Fruit fly (Drosophila melanogaster) whole organism, embryonic: ENCODE data around the gene CG3632.

ENCODE experiments used
- Abd-B ChIP-seq: fragments of 200-800 bp; sonication (Bioruptor generic); optimal IDR thresholded peaks from 2 replicates; lab custom pipeline; 2018; ENCODE audit warnings: missing biosample characterization, mild to moderate bottlenecking, missing genetic modification characterization, moderate library complexity
- BEAF-32 ChIP-seq: fragments of 200-800 bp; sonication (Bioruptor generic); optimal IDR thresholded peaks from 3 replicates; lab custom pipeline; 2017; ENCODE audit warnings: missing biosample characterization, missing genetic modification characterization, mild to moderate bottlenecking, moderate library complexity, missing genetic modification reagents
- CG10274 ChIP-seq: fragments of 200-800 bp; sonication (Bioruptor generic); optimal IDR thresholded peaks from 3 replicates; lab custom pipeline; 2017; ENCODE audit warnings: missing biosample characterization, mild to moderate bottlenecking, missing genetic modification characterization
- CG13287 ChIP-seq: fragments of 200-800 bp; sonication (Bioruptor generic); IDR thresholded peaks from 2 replicates; pipeline ENCODE4 v1.3.6; 2022; ENCODE audit warnings: missing biosample characterization, missing genetic modification characterization; ENCODE audit not compliant: partially characterized antibody
- CG1529 ChIP-seq: fragments of 200-800 bp; sonication (Bioruptor generic); optimal IDR thresholded peaks from 3 replicates; lab custom pipeline; 2018; ENCODE audit warnings: missing biosample characterization, missing genetic modification characterization
- CG15696 ChIP-seq: fragments of 200-800 bp; sonication (Bioruptor generic); optimal IDR thresholded peaks from 2 replicates; lab custom pipeline; 2019; ENCODE audit warnings: missing biosample characterization, mild to moderate bottlenecking, missing genetic modification characterization, moderate library complexity
- CG16815 ChIP-seq: fragments of 200-800 bp; sonication (Bioruptor generic); optimal IDR thresholded peaks from 3 replicates; lab custom pipeline; 2017; ENCODE audit warnings: missing biosample characterization, mild to moderate bottlenecking, missing genetic modification characterization
- CG18262 ChIP-seq: fragments of 200-800 bp; optimal IDR thresholded peaks from 3 replicates; lab custom pipeline; 2019; ENCODE audit warnings: missing biosample characterization, mild to moderate bottlenecking, missing genetic modification characterization, moderate library complexity
- CG2712 ChIP-seq: fragments of 200-800 bp; optimal IDR thresholded peaks from 3 replicates; lab custom pipeline; 2019; ENCODE audit warnings: missing biosample characterization, mild to moderate bottlenecking, missing genetic modification characterization, moderate library complexity
- CG2875 ChIP-seq: fragments of 200-800 bp; sonication (Bioruptor generic); optimal IDR thresholded peaks from 2 replicates; lab custom pipeline; 2017; ENCODE audit warnings: missing biosample characterization, mild to moderate bottlenecking, missing genetic modification characterization, missing genetic modification reagents
- CG30020 ChIP-seq: fragments of 200-800 bp; optimal IDR thresholded peaks from 2 replicates; lab custom pipeline; 2019; ENCODE audit warnings: missing biosample characterization, mild to moderate bottlenecking, missing genetic modification characterization, moderate library complexity
- CG4360 ChIP-seq: fragments of 200-800 bp; sonication (Bioruptor generic); IDR thresholded peaks from 2 replicates; pipeline ENCODE4 v1.3.6; 2022; ENCODE audit warnings: missing biosample characterization, missing genetic modification characterization
- CG6272 ChIP-seq: fragments of 200-800 bp; sonication (Bioruptor generic); IDR thresholded peaks from 2 replicates; pipeline ENCODE4 v1.3.6; 2022; ENCODE audit warnings: missing biosample characterization, missing genetic modification characterization
- CG6854 ChIP-seq: fragments of 200-800 bp; sonication (Bioruptor generic); optimal IDR thresholded peaks from 3 replicates; lab custom pipeline; 2017; ENCODE audit warnings: missing biosample characterization, mild to moderate bottlenecking, missing genetic modification characterization
- CG7745 ChIP-seq: fragments of 200-800 bp; sonication (Bioruptor generic); optimal IDR thresholded peaks from 2 replicates; lab custom pipeline; 2018; ENCODE audit warnings: missing biosample characterization, mild to moderate bottlenecking, missing genetic modification characterization, moderate library complexity
- CG7786 ChIP-seq: fragments of 200-800 bp; sonication (Bioruptor generic); optimal IDR thresholded peaks from 2 replicates; lab custom pipeline; 2016; ENCODE audit warnings: missing biosample characterization, missing genetic modification characterization
- CG8478 ChIP-seq: fragments of >200 bp; optimal IDR thresholded peaks from 2 replicates; lab custom pipeline; 2018
- CG8924 ChIP-seq: fragments of 200-800 bp; optimal IDR thresholded peaks from 3 replicates; lab custom pipeline; 2019; ENCODE audit warnings: missing biosample characterization, mild to moderate bottlenecking, missing genetic modification characterization, moderate library complexity
- CG9215 ChIP-seq: fragments of 200-800 bp; sonication (Bioruptor generic); IDR thresholded peaks from 2 replicates; pipeline ENCODE4 v1.3.6; 2022; ENCODE audit warnings: missing biosample characterization, missing genetic modification characterization
- CG9437 ChIP-seq: fragments of 200-800 bp; sonication (Bioruptor generic); optimal IDR thresholded peaks from 2 replicates; lab custom pipeline; 2018; ENCODE audit warnings: missing biosample characterization, mild to moderate bottlenecking, missing genetic modification characterization
- Doc2 ChIP-seq: fragments of 200-800 bp; sonication (Bioruptor generic); IDR thresholded peaks from 2 replicates; pipeline ENCODE4 v1.3.6; 2022; ENCODE audit warnings: missing biosample characterization, missing genetic modification characterization
- E2f1 ChIP-seq: fragments of 200-800 bp; sonication (Bioruptor generic); IDR thresholded peaks from 2 replicates; pipeline ENCODE4 v1.3.6; 2022; ENCODE audit warnings: missing biosample characterization, missing genetic modification characterization
- Eip74EF ChIP-seq, 2 experiments: fragments of 200-800 bp in 1 of 2; fragments of >200 bp in 1 of 2; sonication (Bioruptor generic) in 1 of 2; optimal IDR thresholded peaks; 2 replicates each; lab custom pipeline; 2017 to 2019; ENCODE audit warnings: missing biosample characterization in 2 of 2, missing genetic modification characterization in 2 of 2, mild to moderate bottlenecking in 1 of 2, moderate library complexity in 1 of 2
- GATAe ChIP-seq: fragments of 200-800 bp; sonication (Bioruptor generic); conservative IDR thresholded peaks from 2 replicates; pipeline ENCODE4 v1.3.6; 2022; ENCODE audit warnings: missing biosample characterization, missing genetic modification characterization
- Gsc ChIP-seq: fragments of 200-800 bp; sonication (Bioruptor generic); IDR thresholded peaks from 2 replicates; pipeline ENCODE4 v1.3.6; 2022; ENCODE audit warnings: missing biosample characterization, missing genetic modification characterization
- Gug ChIP-seq: fragments of 200-800 bp; sonication (Bioruptor generic); IDR thresholded peaks from 4 replicates; pipeline ENCODE4 v1.3.6; 2022; ENCODE audit warnings: missing biosample characterization, missing genetic modification characterization
- Hr3 ChIP-seq: fragments of 200-800 bp; sonication (Bioruptor generic); optimal IDR thresholded peaks from 3 replicates; lab custom pipeline; 2016; ENCODE audit warnings: missing biosample characterization, missing genetic modification characterization
- MESR4 ChIP-seq: fragments of 200-800 bp; sonication (Bioruptor generic); optimal IDR thresholded peaks from 2 replicates; lab custom pipeline; 2018; ENCODE audit warnings: missing biosample characterization, mild to moderate bottlenecking, missing genetic modification characterization, moderate library complexity
- Opbp ChIP-seq: fragments of 200-800 bp; sonication (Bioruptor generic); IDR thresholded peaks from 3 replicates; pipeline ENCODE4 v1.3.6; 2022; ENCODE audit warnings: missing biosample characterization, missing genetic modification characterization; ENCODE audit not compliant: partially characterized antibody
- Scr ChIP-seq: fragments of 200-800 bp; sonication (Bioruptor generic); IDR thresholded peaks from 2 replicates; pipeline ENCODE4 v1.3.6; 2022; ENCODE audit warnings: missing biosample characterization, missing genetic modification characterization; ENCODE audit not compliant: partially characterized antibody
- Sox102F ChIP-seq: fragments of 200-800 bp; sonication (Bioruptor generic); optimal IDR thresholded peaks from 2 replicates; lab custom pipeline; 2018; ENCODE audit warnings: missing biosample characterization, mild to moderate bottlenecking, missing genetic modification characterization, moderate library complexity
- Sry-β ChIP-seq: fragments of 200-800 bp; sonication (Bioruptor generic); optimal IDR thresholded peaks from 2 replicates; lab custom pipeline; 2018; ENCODE audit warnings: missing biosample characterization, mild to moderate bottlenecking, missing genetic modification characterization, moderate library complexity
- cg ChIP-seq: fragments of 200-800 bp; sonication (Bioruptor generic); optimal IDR thresholded peaks from 3 replicates; lab custom pipeline; 2019; ENCODE audit warnings: missing biosample characterization, mild to moderate bottlenecking, missing genetic modification characterization, moderate library complexity
- chm ChIP-seq: fragments of 200-800 bp; sonication (Bioruptor generic); IDR thresholded peaks from 2 replicates; pipeline ENCODE4 v1.3.6; 2022; ENCODE audit warnings: missing biosample characterization, missing genetic modification characterization
- dan ChIP-seq: fragments of 200-800 bp; sonication (Bioruptor generic); IDR thresholded peaks from 2 replicates; pipeline ENCODE4 v1.3.6; 2022; ENCODE audit warnings: missing biosample characterization, missing genetic modification characterization
- en ChIP-seq: fragments of 200-800 bp; sonication (Bioruptor generic); optimal IDR thresholded peaks from 2 replicates; lab custom pipeline; 2016; ENCODE audit warnings: missing biosample characterization, missing genetic modification characterization
- jigr1 ChIP-seq: fragments of 200-800 bp; sonication (Bioruptor generic); IDR thresholded peaks from 3 replicates; pipeline ENCODE4 v1.3.6; 2022; ENCODE audit warnings: missing biosample characterization, missing genetic modification characterization
- jing ChIP-seq: fragments of 200-800 bp; sonication (Bioruptor generic); optimal IDR thresholded peaks from 2 replicates; lab custom pipeline; 2018; ENCODE audit warnings: missing biosample characterization, mild to moderate bottlenecking, missing genetic modification characterization
- nmo ChIP-seq: fragments of 200-800 bp; sonication (Bioruptor generic); optimal IDR thresholded peaks from 2 replicates; lab custom pipeline; 2018; ENCODE audit warnings: missing biosample characterization, mild to moderate bottlenecking, missing genetic modification characterization, moderate library complexity
- pfk ChIP-seq: fragments of 200-800 bp; sonication (Bioruptor generic); optimal IDR thresholded peaks from 2 replicates; lab custom pipeline; 2018; ENCODE audit warnings: missing biosample characterization, mild to moderate bottlenecking, missing genetic modification characterization, moderate library complexity
- pnt ChIP-seq: fragments of 200-800 bp; sonication (Bioruptor generic); optimal IDR thresholded peaks from 3 replicates; lab custom pipeline; 2016; ENCODE audit warnings: missing biosample characterization, missing genetic modification characterization
- pum ChIP-seq: fragments of 200-800 bp; sonication (Bioruptor generic); optimal IDR thresholded peaks from 2 replicates; lab custom pipeline; 2016; ENCODE audit warnings: missing biosample characterization, missing genetic modification characterization
- pzg ChIP-seq: fragments of 200-800 bp; sonication (Bioruptor generic); optimal IDR thresholded peaks from 3 replicates; lab custom pipeline; 2018; ENCODE audit warnings: missing biosample characterization, mild to moderate bottlenecking, missing genetic modification characterization, moderate library complexity
- repo ChIP-seq: fragments of 200-800 bp; sonication (Bioruptor generic); optimal IDR thresholded peaks from 2 replicates; lab custom pipeline; 2016; ENCODE audit warnings: missing biosample characterization, missing genetic modification characterization
- ro ChIP-seq: fragments of 200-800 bp; sonication (Bioruptor generic); IDR thresholded peaks from 2 replicates; pipeline ENCODE4 v1.3.6; 2022; ENCODE audit warnings: missing biosample characterization, missing genetic modification characterization
- sens-2 ChIP-seq: fragments of 200-800 bp; sonication (Bioruptor generic); IDR thresholded peaks from 2 replicates; pipeline ENCODE4 v1.3.6; 2022; ENCODE audit warnings: missing biosample characterization, missing genetic modification characterization
- seq ChIP-seq: fragments of 200-800 bp; sonication (Bioruptor generic); IDR thresholded peaks from 2 replicates; pipeline ENCODE4 v1.3.6; 2022; ENCODE audit warnings: missing biosample characterization, missing genetic modification characterization
- shn ChIP-seq: fragments of 200-800 bp; sonication (Bioruptor generic); optimal IDR thresholded peaks from 3 replicates; lab custom pipeline; 2016; ENCODE audit warnings: missing biosample characterization, missing genetic modification characterization
- slp2 ChIP-seq: fragments of 200-800 bp; sonication (Bioruptor generic); optimal IDR thresholded peaks from 2 replicates; lab custom pipeline; 2016; ENCODE audit warnings: missing biosample characterization, missing genetic modification characterization
- yki ChIP-seq: fragments of >200 bp; optimal IDR thresholded peaks from 3 replicates; lab custom pipeline; 2018
- z ChIP-seq: fragments of 200-800 bp; sonication (Bioruptor generic); IDR thresholded peaks from 3 replicates; pipeline ENCODE4 v1.3.6; 2022; ENCODE audit warnings: missing biosample characterization, missing genetic modification characterization
- zen ChIP-seq: fragments of 200-800 bp; sonication (Bioruptor generic); optimal IDR thresholded peaks from 3 replicates; lab custom pipeline; 2018; ENCODE audit warnings: missing biosample characterization, mild to moderate bottlenecking, missing genetic modification characterization, moderate library complexity

The CG3632 gene

dm6 chrX:16288492-16288964 is 7.9 kb upstream of the CG3632 start, which contains the start of the genes CG32576 and caz (continued):
- TF ChIP-seq slp2 (GFP tag; lab: Kevin White, UChicago), result no peak
- TF ChIP-seq pum (GFP tag; lab: Kevin White, UChicago), result no peak
- TF ChIP-seq ro (GFP tag; lab: Robert Waterston, UW), result no peak
- TF ChIP-seq Gsc (GFP tag; lab: Robert Waterston, UW), result no peak
- TF ChIP-seq CG9215, result no peak
- TF ChIP-seq pfk (GFP tag; lab: Kevin White, UChicago), result peak; percentile 93
- TF ChIP-seq seq (GFP tag; lab: Robert Waterston, UW), result no peak
- TF ChIP-seq CG9437 (GFP tag; lab: Kevin White, UChicago), result no peak
- no peak for TF ChIP-seq GATAe
- TF ChIP-seq CG7786 (GFP tag; lab: Kevin White, UChicago), result no peak
- TF ChIP-seq zen (tag; lab: Kevin White, UChicago), result peak; percentile 73
- no peak for TF ChIP-seq CG2875 (GFP tag; lab: Kevin White, UChicago)
- TF ChIP-seq Eip74EF (GFP tag; optimal IDR thresholded peaks at IDR 0.05; lab: Kevin White, UChicago), result no peak
- no peak for TF ChIP-seq Doc2
- no peak for TF ChIP-seq en
- peak; percentile 47 for TF ChIP-seq CG2712 (tag; lab: Kevin White, UChicago)
- TF ChIP-seq sens-2 (GFP tag; lab: Robert Waterston, UW), result no peak
- peak; percentile 80 for TF ChIP-seq BEAF-32 (GFP tag; lab: Kevin White, UChicago)
- TF ChIP-seq jing (GFP tag; lab: Kevin White, UChicago), result no peak
- TF ChIP-seq CG6272 (GFP tag; lab: Robert Waterston, UW), result no peak
- TF ChIP-seq pnt (GFP tag; lab: Kevin White, UChicago), result no peak
- peak; percentile 94 for TF ChIP-seq CG30020 (tag; lab: Kevin White, UChicago)
- TF ChIP-seq CG8924, result peak; percentile 60
- TF ChIP-seq repo (GFP tag; lab: Kevin White, UChicago), result no peak
- peak; percentile 72 for TF ChIP-seq CG13287
- no peak for TF ChIP-seq Sry-β (GFP tag; lab: Kevin White, UChicago)
- TF ChIP-seq Scr (GFP tag; lab: Robert Waterston, UW), result peak; percentile 76
- peak; percentile 26 for TF ChIP-seq CG18262 (tag; lab: Kevin White, UChicago)
- no peak for TF ChIP-seq CG10274 (GFP tag; lab: Kevin White, UChicago)
- TF ChIP-seq Sox102F (GFP tag; lab: Kevin White, UChicago), result no peak
- peak; percentile 37 for TF ChIP-seq Hr3 (GFP tag; lab: Kevin White, UChicago)
- TF ChIP-seq Gug (GFP tag; lab: Robert Waterston, UW), result no peak
- no peak for TF ChIP-seq z
- TF ChIP-seq pzg (GFP tag; lab: Kevin White, UChicago), result peak; percentile 67
- no peak for TF ChIP-seq yki (lab: Kevin White, UChicago)
- no peak for TF ChIP-seq E2f1
- no peak for TF ChIP-seq jigr1 (GFP tag; lab: Robert Waterston, UW)
- TF ChIP-seq nmo (GFP tag; lab: Kevin White, UChicago), result peak; percentile 57
- no peak for TF ChIP-seq shn (GFP tag; lab: Kevin White, UChicago)
- TF ChIP-seq CG1529 (GFP tag; lab: Kevin White, UChicago), result peak; percentile 25
- TF ChIP-seq MESR4, result peak; percentile 85
- TF ChIP-seq CG8478 (lab: Kevin White, UChicago), result no peak
- TF ChIP-seq CG15696 (tag; lab: Kevin White, UChicago), result no peak
- TF ChIP-seq CG16815 (GFP tag; lab: Kevin White, UChicago), result no peak
- TF ChIP-seq CG4360, result no peak
- no peak for TF ChIP-seq Abd-B (GFP tag; lab: Kevin White, UChicago)
- TF ChIP-seq Opbp (GFP tag; lab: Robert Waterston, UW), result no peak
- peak; percentile 54 for TF ChIP-seq cg
- no peak for TF ChIP-seq chm (GFP tag; lab: Robert Waterston, UW)
- no peak for TF ChIP-seq CG7745 (tag; lab: Kevin White, UChicago)
- TF ChIP-seq CG6854 (GFP tag; lab: Kevin White, UChicago), result no peak
- no peak for TF ChIP-seq dan
